Fruit fly (Drosophila melanogaster): ENCODE data around the gene IntS11.
A peak's percentile ranks its signal among the peaks of the same experiment; 100 is the strongest.

Gene IntS11

DNA sequence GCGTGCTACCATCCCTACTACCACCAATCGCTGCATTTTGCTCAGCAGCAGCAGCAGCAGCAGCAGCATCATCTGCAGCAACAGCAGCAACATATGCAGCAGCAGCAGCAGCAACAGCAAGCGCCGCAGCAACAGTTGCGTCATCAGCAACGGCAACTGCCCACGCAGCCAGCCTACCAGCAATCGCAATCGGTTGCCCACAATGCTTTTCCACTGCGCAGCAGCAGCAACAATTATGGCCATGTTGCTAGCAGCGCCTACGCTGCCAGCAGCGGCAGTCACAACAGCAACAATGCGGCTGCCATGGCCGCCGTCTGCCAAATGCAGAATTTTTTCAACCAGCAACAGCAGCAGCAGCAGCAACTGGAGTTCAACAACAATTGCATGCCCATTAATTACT lies 45.0 kb downstream of the IntS11 start:
- no peak for TF ChIP-seq CG17801 (GFP tag; optimal IDR thresholded peaks at IDR 0.05; ENCODE audit: partially characterized antibody)

DNA sequence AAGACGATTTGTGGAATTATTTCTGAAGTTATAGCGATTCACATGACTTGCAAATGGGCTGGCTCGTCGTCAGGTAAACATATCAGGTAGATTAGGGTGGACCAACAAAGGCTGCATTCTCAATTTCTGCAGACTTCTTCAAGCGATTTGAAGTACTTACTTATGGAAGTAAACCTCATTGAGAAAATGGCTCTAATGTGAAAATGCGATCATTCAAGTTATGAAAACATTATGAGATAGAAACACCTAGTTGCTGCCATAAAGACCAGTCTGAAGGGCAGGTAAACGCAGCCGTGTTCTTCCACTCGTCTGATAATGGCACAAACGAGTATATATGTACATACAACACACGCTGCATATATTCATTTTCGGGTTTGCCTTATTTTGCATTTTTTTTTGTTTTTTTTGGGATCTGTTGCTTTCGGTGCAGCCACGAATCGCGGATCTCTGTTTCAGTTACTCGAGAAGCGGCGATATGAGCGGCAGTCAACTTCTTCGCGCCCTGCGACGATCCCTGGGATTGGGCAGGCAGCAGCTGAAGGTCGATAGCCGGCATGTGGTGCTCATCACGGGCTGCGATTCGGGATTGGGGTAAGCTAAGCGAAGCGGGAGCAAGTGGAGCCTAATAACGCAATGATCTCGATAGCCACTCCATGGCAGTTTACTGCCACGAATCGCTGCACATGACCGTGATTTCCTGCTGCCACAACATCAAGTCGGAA lies 49.2 kb downstream of the IntS11 start, which contains the start of gene sro:
TSS of gene sro (plus strand) at position 437 of the 722 bp plus-strand sequence.
- TF ChIP-seq CG17801 (GFP tag; optimal IDR thresholded peaks at IDR 0.05; ENCODE audit: partially characterized antibody): peak; percentile 59

Data from ovary, adult (tissue).